Worm (Caenorhabditis elegans) whole organism, late embryonic: ENCODE measurements around the gene M04D8.8.

Source experiments
- ama-1 ChIP-seq: fragments of 150-350 bp; optimal IDR thresholded peaks from 2 replicates; lab custom pipeline; 2014
- ceh-24 ChIP-seq: sonication (generic microtip); optimal IDR thresholded peaks from 2 replicates; lab custom pipeline; 2016; ENCODE audit warnings: mild to moderate bottlenecking, missing genetic modification characterization, missing compliant biosample characterization
- che-1 ChIP-seq: sonication (generic microtip); optimal IDR thresholded peaks from 2 replicates; lab custom pipeline; 2016; ENCODE audit warnings: mild to moderate bottlenecking, missing genetic modification characterization, missing compliant biosample characterization
- elt-4 ChIP-seq: sonication (generic microtip); optimal IDR thresholded peaks from 2 replicates; lab custom pipeline; 2016; ENCODE audit warnings: missing genetic modification characterization, missing compliant biosample characterization
- hlh-30 ChIP-seq: sonication (generic microtip); optimal IDR thresholded peaks from 2 replicates; lab custom pipeline; 2017; ENCODE audit warnings: antibody characterized with exemption, missing genetic modification characterization, missing compliant biosample characterization; ENCODE audit not compliant: insufficient read depth
- lim-6 ChIP-seq: sonication (generic microtip); optimal IDR thresholded peaks from 2 replicates; lab custom pipeline; 2016; ENCODE audit warnings: missing genetic modification characterization, missing compliant biosample characterization
- lin-11 ChIP-seq: fragments of 200-800 bp; sonication (Bioruptor generic); optimal IDR thresholded peaks from 2 replicates; lab custom pipeline; 2018; ENCODE audit warnings: mild to moderate bottlenecking, missing genetic modification characterization, missing compliant biosample characterization
- syd-9 ChIP-seq: sonication (generic microtip); optimal IDR thresholded peaks from 2 replicates; lab custom pipeline; 2016; ENCODE audit warnings: mild to moderate bottlenecking, missing genetic modification characterization, moderate library complexity, missing compliant biosample characterization

- no peak for TF ChIP-seq ama-1
- TF ChIP-seq syd-9 (tag; lab: Kevin White, UChicago) = no peak
- TF ChIP-seq hlh-30 (tag; lab: Kevin White, UChicago) = no peak
- no peak for TF ChIP-seq elt-4 (tag; lab: Kevin White, UChicago)
- no peak for TF ChIP-seq lim-6 (tag; lab: Kevin White, UChicago)
- TF ChIP-seq ceh-24 (tag; lab: Kevin White, UChicago) = no peak
- TF ChIP-seq che-1 (tag; lab: Kevin White, UChicago) = no peak
- no peak for TF ChIP-seq lin-11
Measured at ce11 chrIII:10010117-10010516, 23.9 kb upstream of the M04D8.8 start, which contains the start of gene fbxa-155.
